Fruit fly (Drosophila melanogaster) whole organism, prepupa: ENCODE results near the gene Kua.

Experiments used
- CG10631 ChIP-seq: fragments of 200-800 bp; sonication (Bioruptor generic); optimal IDR thresholded peaks from 2 replicates; lab custom pipeline; 2016; ENCODE audit warnings: missing biosample characterization, missing genetic modification characterization
- CG15336 ChIP-seq: fragments of 200-800 bp; sonication (Bioruptor generic); IDR thresholded peaks from 2 replicates; pipeline ENCODE4 v1.3.6; 2022; ENCODE audit warnings: missing biosample characterization, missing genetic modification characterization
- CG16779 ChIP-seq: fragments of 200-800 bp; sonication (Bioruptor generic); optimal IDR thresholded peaks from 3 replicates; lab custom pipeline; 2017; ENCODE audit warnings: missing biosample characterization, mild to moderate bottlenecking, missing genetic modification characterization
- CG6854 ChIP-seq: fragments of 200-800 bp; sonication (Bioruptor generic); optimal IDR thresholded peaks from 2 replicates; lab custom pipeline; 2017; ENCODE audit warnings: missing biosample characterization, mild to moderate bottlenecking, missing genetic modification characterization
- CG7368 ChIP-seq: fragments of 200-800 bp; sonication (Bioruptor generic); optimal IDR thresholded peaks from 3 replicates; lab custom pipeline; 2016; ENCODE audit warnings: missing biosample characterization, missing genetic modification characterization
- Hr39 ChIP-seq: fragments of 200-800 bp; sonication (Bioruptor generic); optimal IDR thresholded peaks from 2 replicates; lab custom pipeline; 2016; ENCODE audit warnings: missing biosample characterization, missing genetic modification characterization
- Hr4 ChIP-seq: fragments of 200-800 bp; sonication (Bioruptor generic); optimal IDR thresholded peaks from 3 replicates; lab custom pipeline; 2016; ENCODE audit warnings: missing biosample characterization, missing genetic modification characterization
- Smox ChIP-seq: fragments of 200-800 bp; sonication (Bioruptor generic); optimal IDR thresholded peaks from 3 replicates; lab custom pipeline; 2016; ENCODE audit warnings: missing biosample characterization, missing genetic modification characterization
- Sox14 ChIP-seq: fragments of 200-800 bp; sonication (Bioruptor generic); optimal IDR thresholded peaks from 3 replicates; lab custom pipeline; 2016; ENCODE audit warnings: missing biosample characterization, missing genetic modification characterization
- Sox15 ChIP-seq: fragments of 200-800 bp; sonication (Bioruptor generic); optimal IDR thresholded peaks from 3 replicates; lab custom pipeline; 2016; ENCODE audit warnings: missing biosample characterization, missing genetic modification characterization
- dac ChIP-seq: fragments of 200-800 bp; sonication (Bioruptor generic); optimal IDR thresholded peaks from 2 replicates; lab custom pipeline; 2017; ENCODE audit warnings: missing biosample characterization, mild to moderate bottlenecking, missing genetic modification characterization
- vri ChIP-seq: fragments of 200-800 bp; sonication (Bioruptor generic); optimal IDR thresholded peaks from 3 replicates; lab custom pipeline; 2016; ENCODE audit warnings: missing biosample characterization, mild to moderate bottlenecking, missing genetic modification characterization

DNA sequence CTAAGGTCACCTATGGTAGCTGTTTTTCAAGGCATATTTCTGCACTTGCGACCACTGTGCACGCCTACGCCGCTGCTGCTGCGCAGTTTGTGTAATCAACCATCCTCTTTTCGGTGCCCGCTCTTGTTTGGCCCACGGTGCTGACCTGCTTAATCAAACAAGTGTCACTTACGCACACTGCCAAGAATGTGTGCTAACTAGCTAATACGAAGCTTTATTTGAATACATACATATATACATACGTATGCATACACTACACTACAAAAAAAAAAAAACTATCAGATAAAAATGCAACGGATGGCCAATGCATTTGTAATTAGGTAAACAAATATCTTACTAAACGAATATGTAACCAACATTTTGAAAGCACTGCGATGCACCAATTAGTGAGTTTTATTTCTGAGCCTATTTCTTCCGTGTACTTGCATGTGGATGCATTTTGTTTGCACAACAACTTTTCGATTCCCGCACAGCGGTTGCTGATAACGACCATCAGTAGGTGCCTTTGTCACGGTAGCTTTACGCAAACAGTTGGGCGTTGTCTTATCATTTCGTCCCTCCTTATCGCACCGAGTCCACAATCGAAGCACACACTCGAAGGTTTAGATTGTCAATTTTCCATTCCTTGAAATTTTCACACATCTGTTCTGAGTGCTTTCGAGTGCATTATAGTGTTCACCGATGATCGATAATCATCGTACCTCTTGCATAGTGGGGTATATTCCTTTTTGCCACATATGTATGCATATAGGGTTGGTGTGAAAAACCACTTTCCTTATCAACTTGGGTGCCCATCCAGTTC, 10.9 kb upstream of the Kua start:
- TF ChIP-seq Sox15 (GFP tag; lab: Kevin White, UChicago) (peak; percentile 85), Sox14 (GFP tag; lab: Kevin White, UChicago) (peak; percentile 95), CG16779 (tag; lab: Kevin White, UChicago) (peak; percentile 90), Hr4 (GFP tag; lab: Kevin White, UChicago) (peak; percentile 94), dac (GFP tag; lab: Kevin White, UChicago) (peak; percentile 85), Smox (GFP tag; lab: Kevin White, UChicago) (peak; percentile 92), CG6854 (GFP tag; lab: Kevin White, UChicago) (peak; percentile 66), CG15336 (peak; percentile 97), CG10631 (peak; percentile 92), CG7368 (GFP tag; lab: Kevin White, UChicago) (peak; percentile 92), vri (peak; percentile 96), Hr39 (GFP tag; lab: Kevin White, UChicago) (peak; percentile 91)
